Fruit fly (Drosophila melanogaster) whole organism, adult: ENCODE measurements around the gene Ssl1.

Experiments
- CG11617 ChIP-seq: fragments of 200-800 bp; sonication (Bioruptor generic); optimal IDR thresholded peaks from 2 replicates; lab custom pipeline; 2017; ENCODE audit warnings: mild to moderate bottlenecking, missing biosample characterization, missing genetic modification reagents, missing genetic modification characterization
- CG12768 ChIP-seq: fragments of 200-800 bp; sonication (Bioruptor generic); optimal IDR thresholded peaks from 2 replicates; lab custom pipeline; 2017; ENCODE audit warnings: missing biosample characterization, missing genetic modification characterization, mild to moderate bottlenecking, moderate library complexity, missing genetic modification reagents
- CG14711 ChIP-seq: fragments of 200-800 bp; sonication (Bioruptor generic); optimal IDR thresholded peaks from 2 replicates; lab custom pipeline; 2018; ENCODE audit warnings: missing biosample characterization, mild to moderate bottlenecking, missing genetic modification characterization, moderate library complexity
- CG1620 ChIP-seq: fragments of 200-800 bp; sonication (Bioruptor generic); optimal IDR thresholded peaks from 2 replicates; lab custom pipeline; 2016; ENCODE audit warnings: missing biosample characterization, missing genetic modification characterization
- CG33017 ChIP-seq: fragments of 200-800 bp; sonication (Bioruptor generic); optimal IDR thresholded peaks from 2 replicates; lab custom pipeline; 2018; ENCODE audit warnings: missing biosample characterization, mild to moderate bottlenecking, missing genetic modification characterization, moderate library complexity
- CG5204 ChIP-seq: fragments of 200-800 bp; sonication (Bioruptor generic); optimal IDR thresholded peaks from 2 replicates; lab custom pipeline; 2016; ENCODE audit warnings: missing biosample characterization, missing genetic modification characterization
- CG7045 ChIP-seq: fragments of 200-800 bp; sonication (Bioruptor generic); optimal IDR thresholded peaks from 2 replicates; lab custom pipeline; 2017; ENCODE audit warnings: missing biosample characterization, mild to moderate bottlenecking, missing genetic modification characterization
- CG7101 ChIP-seq: fragments of 200-800 bp; sonication (Bioruptor generic); optimal IDR thresholded peaks from 2 replicates; lab custom pipeline; 2018; ENCODE audit warnings: missing biosample characterization, mild to moderate bottlenecking, missing genetic modification characterization, moderate library complexity
- Clk ChIP-seq: fragments of 200-800 bp; sonication (Bioruptor generic); optimal IDR thresholded peaks from 2 replicates; lab custom pipeline; 2017; ENCODE audit warnings: missing biosample characterization, missing genetic modification characterization
- Crg-1 ChIP-seq: fragments of 200-800 bp; sonication (Bioruptor generic); optimal IDR thresholded peaks from 2 replicates; lab custom pipeline; 2016; ENCODE audit warnings: missing biosample characterization, missing genetic modification characterization
- Hr96 ChIP-seq: fragments of 200-800 bp; sonication (Bioruptor generic); optimal IDR thresholded peaks from 2 replicates; lab custom pipeline; 2016; ENCODE audit warnings: missing biosample characterization, missing genetic modification characterization
- Mnt ChIP-seq: fragments of 200-800 bp; sonication (Bioruptor generic); optimal IDR thresholded peaks from 2 replicates; lab custom pipeline; 2016; ENCODE audit warnings: missing biosample characterization, mild to moderate bottlenecking, missing genetic modification characterization
- bab1 ChIP-seq: fragments of 200-800 bp; sonication (Bioruptor generic); optimal IDR thresholded peaks from 3 replicates; lab custom pipeline; 2019; ENCODE audit warnings: missing biosample characterization, mild to moderate bottlenecking, missing genetic modification characterization, moderate library complexity
- cic ChIP-seq: fragments of 200-800 bp; sonication (Bioruptor generic); optimal IDR thresholded peaks from 2 replicates; lab custom pipeline; 2017; ENCODE audit warnings: missing biosample characterization, mild to moderate bottlenecking, missing genetic modification characterization, moderate library complexity
- cnc ChIP-seq, 2 experiments: fragments of >200 bp; optimal IDR thresholded peaks; 2 replicates each; lab custom pipeline; 2017
- kay ChIP-seq: fragments of 200-800 bp; sonication (Bioruptor generic); peaks from one replicate; lab custom pipeline; 2016; ENCODE audit warnings: missing biosample characterization, missing genetic modification characterization, borderline replicate concordance
- ovo ChIP-seq: fragments of 200-800 bp; sonication (Bioruptor generic); optimal IDR thresholded peaks from 2 replicates; lab custom pipeline; 2016; ENCODE audit warnings: missing biosample characterization, missing genetic modification characterization
- pad ChIP-seq: fragments of 200-800 bp; sonication (Bioruptor generic); optimal IDR thresholded peaks from 3 replicates; lab custom pipeline; 2017; ENCODE audit warnings: missing biosample characterization, missing genetic modification characterization, mild to moderate bottlenecking, moderate library complexity, missing genetic modification reagents
- tj ChIP-seq: fragments of 200-800 bp; sonication (Bioruptor generic); optimal IDR thresholded peaks from 3 replicates; lab custom pipeline; 2017; ENCODE audit warnings: missing biosample characterization, mild to moderate bottlenecking, missing genetic modification characterization, moderate library complexity
- toe ChIP-seq: fragments of 200-800 bp; sonication (Bioruptor generic); optimal IDR thresholded peaks from 2 replicates; lab custom pipeline; 2016; ENCODE audit warnings: missing biosample characterization, missing genetic modification characterization

Gene Ssl1

DNA sequence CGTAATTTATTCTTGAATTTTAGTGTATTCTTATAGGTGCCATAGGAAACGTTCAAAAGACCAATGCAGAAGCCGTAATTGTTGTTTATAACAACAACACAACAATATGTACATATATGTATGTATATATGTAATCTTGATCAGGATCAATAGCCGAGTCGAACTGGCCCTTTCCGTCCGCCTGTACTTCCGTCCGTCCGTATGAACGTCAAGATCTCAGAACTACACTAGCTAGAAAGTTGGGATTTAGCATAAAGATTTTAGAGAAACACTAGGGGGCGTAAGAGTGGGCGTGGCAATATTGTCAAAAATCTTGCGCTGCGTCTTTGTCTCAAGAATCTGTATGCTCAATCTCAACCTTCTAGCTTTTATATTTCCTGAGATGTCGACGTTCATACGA lies 5.6 kb downstream of the Ssl1 start:
- no peak for TF ChIP-seq CG12768
- no peak for TF ChIP-seq CG1620 (GFP tag; lab: Kevin White, UChicago)
- no peak for TF ChIP-seq CG11617 (GFP tag; lab: Kevin White, UChicago)
- no peak for TF ChIP-seq ovo
- no peak for TF ChIP-seq Clk
- no peak for TF ChIP-seq cnc (optimal IDR thresholded peaks at IDR 0.05; lab: Kevin White, UChicago)
- TF ChIP-seq toe (GFP tag; lab: Kevin White, UChicago): no peak
- TF ChIP-seq CG7101: no peak
- no peak for TF ChIP-seq CG14711 (tag; lab: Kevin White, UChicago)
- no peak for TF ChIP-seq CG33017 (tag; lab: Kevin White, UChicago)
- no peak for TF ChIP-seq cic (GFP tag; lab: Kevin White, UChicago)
- TF ChIP-seq Hr96 (GFP tag; lab: Kevin White, UChicago): no peak
- no peak for TF ChIP-seq Mnt
- no peak for TF ChIP-seq tj (GFP tag; lab: Kevin White, UChicago)

DNA sequence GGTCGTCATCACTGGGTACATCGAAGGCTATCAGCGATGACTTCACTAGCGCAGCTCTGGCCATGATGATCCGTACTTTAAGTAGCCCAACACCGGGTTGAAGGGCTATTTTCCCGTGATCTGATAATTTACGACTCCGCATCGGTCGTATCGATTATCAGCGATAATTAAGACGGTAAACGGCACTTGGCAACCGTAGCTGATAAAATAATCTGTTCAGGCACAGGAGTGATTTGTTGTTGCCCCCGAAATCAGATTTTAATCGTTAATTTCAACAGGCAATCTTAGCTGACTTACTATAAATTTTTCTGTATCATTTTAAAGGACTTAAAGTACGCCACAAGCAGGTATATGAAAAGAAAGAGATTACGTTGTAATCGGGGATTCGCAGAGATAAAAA lies 7.0 kb downstream of the Ssl1 start:
- TF ChIP-seq tj (GFP tag; lab: Kevin White, UChicago): no peak
- no peak for TF ChIP-seq CG14711 (tag; lab: Kevin White, UChicago)
- no peak for TF ChIP-seq ovo
- TF ChIP-seq CG33017 (tag; lab: Kevin White, UChicago): no peak
- no peak for TF ChIP-seq toe (GFP tag; lab: Kevin White, UChicago)
- TF ChIP-seq pad (GFP tag; lab: Kevin White, UChicago): no peak

DNA sequence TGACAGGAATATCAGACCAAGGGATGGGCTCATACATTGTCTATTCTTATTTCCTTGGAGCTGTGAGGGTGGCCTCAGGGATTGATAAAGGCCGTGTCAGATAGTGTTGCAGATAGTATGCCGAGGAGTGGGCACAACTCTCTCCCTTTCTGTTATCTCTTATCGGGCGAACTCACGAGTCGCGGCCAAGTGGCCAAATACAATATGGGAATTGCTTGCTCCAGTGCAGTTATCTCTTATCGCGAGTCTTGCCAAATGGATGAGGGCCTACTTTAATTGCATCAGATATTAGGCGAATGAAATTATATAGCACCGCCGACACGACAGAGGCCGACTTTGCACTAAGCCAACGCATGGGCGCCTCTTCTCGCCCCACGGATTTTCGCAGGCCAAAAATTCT lies 8.1 kb downstream of the Ssl1 start:
- TF ChIP-seq Crg-1 (GFP tag; lab: Kevin White, UChicago) (no peak), pad (GFP tag; lab: Kevin White, UChicago) (no peak), cic (GFP tag; lab: Kevin White, UChicago) (peak; percentile 70), CG7101 (no peak), CG12768 (peak; percentile 65), kay (GFP tag; lab: Kevin White, UChicago) (no peak), toe (GFP tag; lab: Kevin White, UChicago) (no peak), CG5204 (GFP tag; lab: Kevin White, UChicago) (no peak), CG11617 (GFP tag; lab: Kevin White, UChicago) (no peak), Hr96 (GFP tag; lab: Kevin White, UChicago) (no peak), Mnt (peak; percentile 15), CG1620 (GFP tag; lab: Kevin White, UChicago) (no peak)

DNA sequence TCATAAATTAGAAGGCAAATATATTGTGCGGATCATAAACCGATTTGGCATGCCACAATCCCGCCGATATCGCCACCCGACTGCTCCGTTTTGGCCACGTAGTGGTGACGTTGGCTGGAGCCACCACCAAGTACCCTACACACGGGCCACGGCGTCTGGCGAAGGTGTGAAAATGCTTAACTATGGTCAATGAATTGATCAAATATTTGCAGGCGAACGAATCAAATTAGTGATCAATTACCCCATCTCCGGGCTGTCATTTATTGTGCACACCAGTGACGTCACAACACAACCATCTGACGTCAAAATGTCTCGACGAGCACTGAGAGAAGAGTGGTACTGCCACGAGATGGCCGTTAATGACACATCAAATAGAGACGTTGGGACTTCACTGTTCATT lies 8.8 kb downstream of the Ssl1 start:
- TF ChIP-seq bab1: no peak
- no peak for TF ChIP-seq toe (GFP tag; lab: Kevin White, UChicago)
- no peak for TF ChIP-seq kay (GFP tag; lab: Kevin White, UChicago)
- no peak for TF ChIP-seq Crg-1 (GFP tag; lab: Kevin White, UChicago)
- TF ChIP-seq ovo: no peak
- TF ChIP-seq CG1620 (GFP tag; lab: Kevin White, UChicago): no peak
- TF ChIP-seq Mnt: no peak
- no peak for TF ChIP-seq Clk
- no peak for TF ChIP-seq cic (GFP tag; lab: Kevin White, UChicago)
- TF ChIP-seq CG7101: no peak
- TF ChIP-seq CG12768: no peak
- TF ChIP-seq tj (GFP tag; lab: Kevin White, UChicago): no peak
- no peak for TF ChIP-seq CG7045 (GFP tag; lab: Kevin White, UChicago)
- TF ChIP-seq Hr96 (GFP tag; lab: Kevin White, UChicago): no peak
- TF ChIP-seq CG5204 (GFP tag; lab: Kevin White, UChicago): no peak
- no peak for TF ChIP-seq CG14711 (tag; lab: Kevin White, UChicago)
- TF ChIP-seq CG11617 (GFP tag; lab: Kevin White, UChicago): no peak
- no peak for TF ChIP-seq CG33017 (tag; lab: Kevin White, UChicago)

DNA sequence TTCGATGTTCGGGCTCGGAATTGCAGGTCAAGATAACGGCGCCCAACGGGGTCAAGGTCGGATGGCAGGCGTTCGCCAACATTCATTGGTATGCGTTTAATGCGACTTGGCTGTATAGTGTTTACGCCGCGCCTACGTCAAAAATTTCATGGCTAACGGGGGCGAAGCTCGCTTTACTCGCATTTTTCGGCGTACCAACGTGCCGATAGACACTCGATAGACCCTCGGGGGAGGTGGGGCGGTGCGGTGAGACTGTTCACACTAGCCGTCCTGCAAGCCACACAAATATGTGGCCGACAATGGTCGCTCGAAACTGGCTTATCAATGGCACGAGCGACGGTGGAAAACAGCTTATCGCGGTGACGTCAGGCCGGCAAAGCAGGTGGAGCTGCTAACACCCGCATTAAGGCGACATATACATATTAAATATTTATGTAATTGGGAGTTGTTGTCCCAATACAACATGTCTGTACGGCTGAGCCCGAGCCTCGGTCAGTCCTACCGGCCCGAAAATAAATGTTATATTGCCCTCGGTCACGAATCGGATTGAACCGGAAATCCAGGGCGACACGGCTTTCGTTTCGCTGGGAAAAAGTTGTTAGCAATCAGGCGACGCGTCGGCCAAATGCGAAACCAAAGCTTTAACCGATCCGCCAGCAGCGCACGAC lies 9.8 kb downstream of the Ssl1 start:
- TF ChIP-seq tj (GFP tag; lab: Kevin White, UChicago) (no peak), cnc (optimal IDR thresholded peaks at IDR 0.05; lab: Kevin White, UChicago) (no peak), kay (GFP tag; lab: Kevin White, UChicago) (no peak), bab1 (no peak), CG1620 (GFP tag; lab: Kevin White, UChicago) (no peak)

DNA sequence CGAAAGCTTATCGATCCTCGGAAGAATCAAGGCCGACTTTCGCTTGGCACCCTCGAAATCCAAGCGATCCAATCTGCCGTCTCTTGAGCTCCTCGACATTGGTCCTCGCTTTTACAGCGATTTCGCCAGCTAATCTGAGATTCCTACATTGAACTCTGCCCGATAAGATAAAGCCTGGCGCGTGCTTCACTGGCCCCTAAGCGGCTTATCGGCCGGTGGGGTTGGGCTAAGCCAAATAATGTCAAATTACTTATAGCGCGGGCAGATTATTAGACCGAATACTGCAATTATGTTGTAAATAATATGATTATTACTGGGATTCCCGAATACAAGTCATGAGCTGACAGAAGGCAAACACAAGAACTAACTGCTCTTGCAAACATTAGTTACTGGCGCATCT lies 11.1 kb downstream of the Ssl1 start:
- TF ChIP-seq CG12768: peak; percentile 61
- no peak for TF ChIP-seq CG1620 (GFP tag; lab: Kevin White, UChicago)
- peak; percentile 27 for TF ChIP-seq cic (GFP tag; lab: Kevin White, UChicago)
- no peak for TF ChIP-seq Hr96 (GFP tag; lab: Kevin White, UChicago)
- peak; percentile 92 for TF ChIP-seq kay (GFP tag; lab: Kevin White, UChicago)

DNA sequence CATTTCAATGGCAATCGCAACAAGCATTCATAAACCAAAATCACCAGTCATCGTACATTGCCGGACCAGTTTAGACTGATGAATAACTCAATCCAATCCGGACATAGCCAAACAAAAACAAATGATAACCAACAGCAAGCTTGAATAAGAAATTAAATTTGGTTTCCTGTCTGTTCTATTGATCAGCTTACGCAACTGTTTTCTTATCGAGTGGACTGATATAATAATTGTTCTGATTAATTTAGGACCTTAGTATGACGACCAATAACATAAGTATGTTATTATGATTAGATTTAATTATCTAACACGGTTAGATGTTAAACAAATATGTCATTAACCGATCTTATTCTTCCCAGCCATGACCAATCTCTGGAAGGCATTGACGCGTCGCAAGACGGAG lies 12.1 kb downstream of the Ssl1 start:
- TF ChIP-seq CG12768 (no peak), kay (GFP tag; lab: Kevin White, UChicago) (peak; percentile 1)
